Worm (Caenorhabditis elegans) whole organism, L3 larva: ENCODE results near the gene C54D10.13.

Experiments used
- ceh-9 ChIP-seq: sonication (generic microtip); optimal IDR thresholded peaks from 2 replicates; lab custom pipeline; 2018; ENCODE audit warnings: missing biosample characterization, missing genetic modification characterization
- eor-1 ChIP-seq, 2 experiments: fragments of 150-350 bp; optimal IDR thresholded peaks; 2 replicates each; lab custom pipeline; 2014 to 2018; ENCODE audit warnings: missing biosample characterization in 2 of 2, missing genetic modification characterization in 2 of 2
- fkh-10 ChIP-seq: sonication (generic microtip); optimal IDR thresholded peaks from 2 replicates; lab custom pipeline; 2017; ENCODE audit warnings: missing biosample characterization, missing genetic modification reagents, missing genetic modification characterization
- lin-39 ChIP-seq: fragments of 150-350 bp; optimal IDR thresholded peaks from 2 replicates; lab custom pipeline; 2018; ENCODE audit warnings: missing biosample characterization, missing genetic modification reagents, missing genetic modification characterization
- nhr-11 ChIP-seq: fragments of 150-350 bp; optimal IDR thresholded peaks from 2 replicates; lab custom pipeline; 2014; ENCODE audit warnings: missing biosample characterization, missing genetic modification characterization

- TF ChIP-seq nhr-11 (tag; lab: Kevin White, UChicago) (no peak), ceh-9 (tag; lab: Kevin White, UChicago) (no peak), eor-1 (tag; optimal IDR thresholded peaks at IDR 0.05; lab: Kevin White, UChicago) (no peak), lin-39 (tag; lab: Kevin White, UChicago) (no peak), fkh-10 (GFP tag; lab: Kevin White, UChicago) (no peak)
Measured at ce11 chrV:12427826-12428225, 4.3 kb downstream of the C54D10.13 start.
